Worm (Caenorhabditis elegans) whole organism, L2 larva: ENCODE data around the gene cua-1.
A peak's percentile ranks its signal among the peaks of the same experiment; 100 is the strongest.

Experiments used
- F13H6.1 ChIP-seq: sonication (generic microtip); optimal IDR thresholded peaks from 2 replicates; lab custom pipeline; 2016; ENCODE audit warnings: missing genetic modification characterization, missing compliant biosample characterization
- R02D3.7 ChIP-seq: fragments of 150-350 bp; optimal IDR thresholded peaks from 2 replicates; lab custom pipeline; 2014; ENCODE audit warnings: missing biosample characterization, missing genetic modification characterization
- Y55F3AM.14 ChIP-seq: fragments of 200-800 bp; sonication (Bioruptor generic); optimal IDR thresholded peaks from 2 replicates; lab custom pipeline; 2018; ENCODE audit warnings: mild to moderate bottlenecking, missing genetic modification characterization, missing compliant biosample characterization
- ZK546.5 ChIP-seq: sonication (generic microtip); optimal IDR thresholded peaks from 2 replicates; lab custom pipeline; 2017; ENCODE audit warnings: missing biosample characterization, missing genetic modification characterization
- alr-1 ChIP-seq: fragments of 150-350 bp; optimal IDR thresholded peaks from 2 replicates; lab custom pipeline; 2014; ENCODE audit warnings: missing biosample characterization, missing genetic modification characterization
- blmp-1 ChIP-seq: sonication (generic microtip); optimal IDR thresholded peaks from 2 replicates; lab custom pipeline; 2017; ENCODE audit warnings: missing genetic modification characterization, mild to moderate bottlenecking, missing compliant biosample characterization, antibody characterized with exemption, moderate library complexity; ENCODE audit not compliant: insufficient read depth
- ceh-16 ChIP-seq: fragments of 150-350 bp; optimal IDR thresholded peaks from 2 replicates; lab custom pipeline; 2014; ENCODE audit warnings: missing biosample characterization, missing genetic modification characterization
- ceh-82 ChIP-seq: fragments of 150-350 bp; optimal IDR thresholded peaks from 2 replicates; lab custom pipeline; 2014; ENCODE audit warnings: missing biosample characterization, missing genetic modification characterization
- crh-2 ChIP-seq: sonication (generic microtip); optimal IDR thresholded peaks from 2 replicates; lab custom pipeline; 2017; ENCODE audit warnings: missing biosample characterization, missing genetic modification characterization
- dmd-4 ChIP-seq: sonication (generic microtip); optimal IDR thresholded peaks from 2 replicates; lab custom pipeline; 2017; ENCODE audit warnings: missing biosample characterization, missing genetic modification characterization
- elt-1 ChIP-seq: fragments of 150-350 bp; optimal IDR thresholded peaks from 2 replicates; lab custom pipeline; 2014; ENCODE audit warnings: missing biosample characterization, missing genetic modification characterization
- elt-3 ChIP-seq: sonication (generic microtip); optimal IDR thresholded peaks from 2 replicates; lab custom pipeline; 2017; ENCODE audit warnings: missing biosample characterization, missing genetic modification characterization
- fos-1 ChIP-seq: fragments of 150-350 bp; optimal IDR thresholded peaks from 2 replicates; lab custom pipeline; 2014; ENCODE audit warnings: missing biosample characterization, missing genetic modification characterization
- gmeb-1 ChIP-seq: fragments of 150-350 bp; optimal IDR thresholded peaks from 2 replicates; lab custom pipeline; 2014; ENCODE audit warnings: missing biosample characterization, missing genetic modification characterization
- lin-13 ChIP-seq: fragments of 150-350 bp; optimal IDR thresholded peaks from 2 replicates; lab custom pipeline; 2014; ENCODE audit warnings: missing biosample characterization, missing genetic modification reagents, missing genetic modification characterization
- lin-39 ChIP-seq: fragments of 150-350 bp; optimal IDR thresholded peaks from 2 replicates; lab custom pipeline; 2014; ENCODE audit warnings: missing biosample characterization, missing genetic modification reagents, missing genetic modification characterization
- lsy-2 ChIP-seq, 2 experiments: fragments of 150-350 bp in 1 of 2; sonication (generic microtip) in 1 of 2; optimal IDR thresholded peaks; 2 replicates each; lab custom pipeline; 2014 to 2017; ENCODE audit warnings: missing biosample characterization in 2 of 2, missing genetic modification characterization in 2 of 2
- mbf-1 ChIP-seq: sonication (generic microtip); optimal IDR thresholded peaks from 2 replicates; lab custom pipeline; 2017; ENCODE audit warnings: missing biosample characterization, missing genetic modification characterization
- mdl-1 ChIP-seq, 2 experiments: fragments of 150-350 bp in 1 of 2; sonication (generic microtip) in 1 of 2; optimal IDR thresholded peaks; 2 replicates each; lab custom pipeline; 2017; ENCODE audit warnings: missing biosample characterization in 2 of 2, missing genetic modification characterization in 2 of 2
- nhr-10 ChIP-seq: sonication (generic microtip); optimal IDR thresholded peaks from 2 replicates; lab custom pipeline; 2017; ENCODE audit warnings: missing biosample characterization, missing genetic modification characterization
- nhr-12 ChIP-seq: fragments of 150-350 bp; optimal IDR thresholded peaks from 2 replicates; lab custom pipeline; 2014; ENCODE audit warnings: missing biosample characterization, missing genetic modification characterization
- nhr-129 ChIP-seq: fragments of 150-350 bp; optimal IDR thresholded peaks from 2 replicates; lab custom pipeline; 2014; ENCODE audit warnings: missing biosample characterization, missing genetic modification characterization
- nhr-23 ChIP-seq: fragments of 150-350 bp; optimal IDR thresholded peaks from 2 replicates; lab custom pipeline; 2014; ENCODE audit warnings: missing biosample characterization, missing genetic modification reagents, missing genetic modification characterization
- nhr-25 ChIP-seq: fragments of 150-350 bp; sonication (generic microtip); optimal IDR thresholded peaks from 3 replicates; lab custom pipeline; 2014; ENCODE audit warnings: missing biosample characterization, missing genetic modification characterization
- nhr-6 ChIP-seq: fragments of 150-350 bp; optimal IDR thresholded peaks from 2 replicates; lab custom pipeline; 2014; ENCODE audit warnings: missing biosample characterization, missing genetic modification characterization
- nhr-77 ChIP-seq: fragments of 150-350 bp; optimal IDR thresholded peaks from 2 replicates; lab custom pipeline; 2014; ENCODE audit warnings: missing biosample characterization, missing genetic modification characterization
- skn-1 ChIP-seq: sonication (generic microtip); optimal IDR thresholded peaks from 2 replicates; lab custom pipeline; 2017; ENCODE audit warnings: missing biosample characterization, missing genetic modification characterization
- sma-3 ChIP-seq: sonication (generic microtip); optimal IDR thresholded peaks from 2 replicates; lab custom pipeline; 2016; ENCODE audit warnings: missing genetic modification reagents, missing genetic modification characterization, missing compliant biosample characterization
- snpc-4 ChIP-seq: fragments of 150-350 bp; optimal IDR thresholded peaks from 2 replicates; lab custom pipeline; 2014; ENCODE audit warnings: missing biosample characterization, missing genetic modification characterization
- unc-39 ChIP-seq: fragments of 150-350 bp; optimal IDR thresholded peaks from 2 replicates; lab custom pipeline; 2014; ENCODE audit warnings: missing biosample characterization, missing genetic modification characterization
- unc-62 ChIP-seq: fragments of 150-350 bp; optimal IDR thresholded peaks from 2 replicates; lab custom pipeline; 2014; ENCODE audit warnings: missing biosample characterization, missing genetic modification reagents, missing genetic modification characterization
- zag-1 ChIP-seq: fragments of 150-350 bp; optimal IDR thresholded peaks from 2 replicates; lab custom pipeline; 2014; ENCODE audit warnings: missing biosample characterization, missing genetic modification characterization
- ztf-11 ChIP-seq: sonication (generic microtip); optimal IDR thresholded peaks from 2 replicates; lab custom pipeline; 2017; ENCODE audit warnings: missing biosample characterization, missing genetic modification characterization
- ztf-4 ChIP-seq: fragments of 150-350 bp; optimal IDR thresholded peaks from 2 replicates; lab custom pipeline; 2014; ENCODE audit warnings: missing biosample characterization, missing genetic modification characterization

cua-1 gene

ce11 chrIII:13418975-13419374 lies 36.1 kb downstream of the cua-1 start:
- TF ChIP-seq ceh-16 (tag; lab: Kevin White, UChicago): no peak
- TF ChIP-seq unc-62 (GFP tag; lab: Kevin White, UChicago): no peak
- no peak for TF ChIP-seq ztf-4 (tag; lab: Kevin White, UChicago)
- no peak for TF ChIP-seq nhr-25
- TF ChIP-seq alr-1: no peak

ce11 chrIII:13411202-13411601 lies 43.9 kb downstream of the cua-1 start:
- peak; percentile 24 for TF ChIP-seq fos-1 (tag; lab: Kevin White, UChicago)
- TF ChIP-seq mdl-1 (tag; optimal IDR thresholded peaks at IDR 0.05; lab: Kevin White, UChicago): no peak

- TF ChIP-seq lin-13 (GFP tag; lab: Kevin White, UChicago): no peak
- TF ChIP-seq nhr-77 (tag; lab: Kevin White, UChicago): no peak
- TF ChIP-seq unc-39 (tag; lab: Kevin White, UChicago): no peak
- TF ChIP-seq skn-1: no peak
- TF ChIP-seq lsy-2 (tag; optimal IDR thresholded peaks at IDR 0.05; lab: Kevin White, UChicago): no peak
- TF ChIP-seq lin-39 (tag; lab: Kevin White, UChicago): no peak
- no peak for TF ChIP-seq dmd-4 (tag; lab: Kevin White, UChicago)
- TF ChIP-seq ztf-4 (tag; lab: Kevin White, UChicago): no peak
- TF ChIP-seq crh-2: no peak
- TF ChIP-seq ZK546.5 (tag; lab: Kevin White, UChicago): no peak
- no peak for TF ChIP-seq nhr-10 (tag; lab: Kevin White, UChicago)
- no peak for TF ChIP-seq zag-1
- TF ChIP-seq Y55F3AM.14 (GFP tag; lab: Kevin White, UChicago): no peak
- TF ChIP-seq R02D3.7 (tag; lab: Kevin White, UChicago): no peak
Observed at ce11 chrIII:13409498-13409897, 45.6 kb downstream of the cua-1 start, which contains the start of gene myo-6. Gene myo-6 (plus strand): TSS chrIII:13409798.

ce11 chrIII:13405504-13405903 lies 49.6 kb downstream of the cua-1 start, which contains the start of gene nas-1:
Gene nas-1 (plus strand): TSS chrIII:13405804.
- TF ChIP-seq crh-2 (no peak), nhr-6 (tag; lab: Kevin White, UChicago) (no peak), nhr-129 (tag; lab: Kevin White, UChicago) (no peak), nhr-23 (tag; lab: Kevin White, UChicago) (no peak), ceh-82 (tag; lab: Kevin White, UChicago) (no peak), ztf-4 (tag; lab: Kevin White, UChicago) (no peak), nhr-12 (tag; lab: Kevin White, UChicago) (no peak), mbf-1 (no peak), sma-3 (no peak), gmeb-1 (tag; lab: Kevin White, UChicago) (no peak), elt-1 (tag; lab: Kevin White, UChicago) (no peak), nhr-10 (tag; lab: Kevin White, UChicago) (no peak), elt-3 (no peak), unc-39 (tag; lab: Kevin White, UChicago) (no peak), mdl-1 (tag; optimal IDR thresholded peaks at IDR 0.05; lab: Kevin White, UChicago) (no peak), F13H6.1 (no peak), ceh-16 (tag; lab: Kevin White, UChicago) (no peak)

ce11 chrIII:13404418-13404817 lies 50.7 kb downstream of the cua-1 start, which contains the start of gene ttr-52:
Gene ttr-52 (plus strand): TSS chrIII:13404718.
- TF ChIP-seq nhr-129 (tag; lab: Kevin White, UChicago) (no peak), ztf-4 (tag; lab: Kevin White, UChicago) (no peak), ztf-11 (tag; lab: Kevin White, UChicago) (no peak), elt-1 (tag; lab: Kevin White, UChicago) (no peak), blmp-1 (tag; lab: Kevin White, UChicago) (no peak), skn-1 (no peak), zag-1 (no peak)

- TF ChIP-seq ceh-82 (tag; lab: Kevin White, UChicago) (no peak), Y55F3AM.14 (GFP tag; lab: Kevin White, UChicago) (no peak), skn-1 (no peak), snpc-4 (no peak), alr-1 (no peak), nhr-25 (no peak)
- TF ChIP-seq, all 48 proteins: peak for 0
Observed at ce11 chrIII:13402934-13403333, 52.2 kb downstream of the cua-1 start, which contains the start of gene mig-18. Gene mig-18 (plus strand): TSS chrIII:13403234.
